Worm (Caenorhabditis elegans) whole organism, young adult: ENCODE measurements around the gene twk-5.
A peak's percentile ranks its signal among the peaks of the same experiment; 100 is the strongest.

Experiments used
- F49E8.2 ChIP-seq: sonication (generic microtip); optimal IDR thresholded peaks from 3 replicates; lab custom pipeline; 2017; ENCODE audit warnings: missing genetic modification characterization, mild to moderate bottlenecking, missing compliant biosample characterization, antibody characterized with exemption, moderate library complexity; ENCODE audit not compliant: insufficient read depth
- ccch-3 ChIP-seq: fragments of 200-800 bp; sonication (Bioruptor generic); optimal IDR thresholded peaks from 2 replicates; lab custom pipeline; 2018; ENCODE audit warnings: mild to moderate bottlenecking, missing genetic modification characterization, missing compliant biosample characterization
- ceh-27 ChIP-seq: fragments of 200-800 bp; sonication (Bioruptor generic); optimal IDR thresholded peaks from 2 replicates; lab custom pipeline; 2018; ENCODE audit warnings: mild to moderate bottlenecking, missing genetic modification characterization, moderate library complexity, missing compliant biosample characterization
- ceh-58 ChIP-seq: fragments of 200-800 bp; sonication (Bioruptor generic); IDR thresholded peaks from 2 replicates; pipeline ENCODE4 v1.3.6; 2022; ENCODE audit warnings: missing genetic modification characterization, missing compliant biosample characterization
- dpl-1 ChIP-seq: fragments of 150-350 bp; optimal IDR thresholded peaks from 2 replicates; lab custom pipeline; 2014; ENCODE audit warnings: missing biosample characterization, missing genetic modification reagents, missing genetic modification characterization
- nhr-90 ChIP-seq: sonication (generic microtip); optimal IDR thresholded peaks from 2 replicates; lab custom pipeline; 2016; ENCODE audit warnings: missing genotype, mild to moderate bottlenecking, missing genetic modification characterization, missing compliant biosample characterization
- pha-4 ChIP-seq: fragments of 150-350 bp; sonication (generic microtip); optimal IDR thresholded peaks from 2 replicates; lab custom pipeline; 2014; ENCODE audit warnings: missing biosample characterization, missing genetic modification reagents, missing genetic modification characterization
- repo-1 ChIP-seq: sonication (generic microtip); optimal IDR thresholded peaks from 2 replicates; lab custom pipeline; 2017; ENCODE audit warnings: mild to moderate bottlenecking, missing genetic modification characterization, missing compliant biosample characterization
- rpc-1 ChIP-seq, 2 experiments: fragments of 150-350 bp in 1 of 2; sonication (generic microtip) in 1 of 2; optimal IDR thresholded peaks; 2 replicates each; lab custom pipeline; 2014 to 2018; ENCODE audit warnings: missing biosample characterization in 1 of 2, missing genetic modification characterization in 1 of 2, missing genetic modification reagents in 1 of 2, missing genotype in 1 of 2
- unc-62 ChIP-seq: fragments of 150-350 bp; optimal IDR thresholded peaks from 2 replicates; lab custom pipeline; 2014; ENCODE audit warnings: missing biosample characterization, missing genetic modification reagents, missing genetic modification characterization

- TF ChIP-seq ceh-58 (GFP tag; lab: Robert Waterston, UW) (no peak), repo-1 (no peak), ceh-27 (GFP tag; lab: Kevin White, UChicago) (no peak), rpc-1 (optimal IDR thresholded peaks at IDR 0.05; lab: Kevin White, UChicago) (no peak), rpc-1 (tag; optimal IDR thresholded peaks at IDR 0.05; lab: Kevin White, UChicago) (no peak), F49E8.2 (no peak), dpl-1 (GFP tag; lab: Kevin White, UChicago) (peak; percentile 38), pha-4 (no peak), ccch-3 (GFP tag; lab: Kevin White, UChicago) (no peak), unc-62 (GFP tag; lab: Kevin White, UChicago) (no peak), nhr-90 (tag; lab: Kevin White, UChicago) (no peak)
Observed at ce11 chrII:11440265-11440664, 44.8 kb downstream of the twk-5 start, which contains the start of gene VW02B12L.2.
